Worm (Caenorhabditis elegans) whole organism, young adult: ENCODE results near the gene C48D1.9.

Experiments
- B0336.3 ChIP-seq: fragments of 200-800 bp; sonication (Bioruptor generic); IDR thresholded peaks from 2 replicates; pipeline ENCODE4 v1.3.6; 2022; ENCODE audit warnings: missing genetic modification characterization, missing compliant biosample characterization
- C06A6.2 ChIP-seq: fragments of 200-800 bp; sonication (Bioruptor generic); conservative IDR thresholded peaks from 2 replicates; pipeline ENCODE4 v1.3.6; 2022; ENCODE audit warnings: missing genetic modification characterization, missing compliant biosample characterization
- C17E4.6 ChIP-seq: fragments of 200-800 bp; sonication (Bioruptor generic); IDR thresholded peaks from 2 replicates; pipeline ENCODE4 v1.3.6; 2022; ENCODE audit warnings: missing genetic modification reagents, missing genetic modification characterization, missing compliant biosample characterization
- D2030.7 ChIP-seq: fragments of 200-800 bp; sonication (Bioruptor generic); IDR thresholded peaks from 2 replicates; pipeline ENCODE4 v1.3.6; 2022; ENCODE audit warnings: missing genetic modification reagents, missing genetic modification characterization, missing compliant biosample characterization
- F49E8.2 ChIP-seq: sonication (generic microtip); optimal IDR thresholded peaks from 3 replicates; lab custom pipeline; 2017; ENCODE audit warnings: missing genetic modification characterization, mild to moderate bottlenecking, missing compliant biosample characterization, antibody characterized with exemption, moderate library complexity; ENCODE audit not compliant: insufficient read depth
- F57C9.4 ChIP-seq: sonication (generic microtip); optimal IDR thresholded peaks from 2 replicates; lab custom pipeline; 2017; ENCODE audit warnings: mild to moderate bottlenecking, missing genetic modification characterization, missing compliant biosample characterization
- Y53G8AR.9 ChIP-seq: fragments of 200-800 bp; sonication (Bioruptor generic); conservative IDR thresholded peaks from 2 replicates; pipeline ENCODE4 v1.3.6; 2022; ENCODE audit warnings: missing genetic modification reagents, missing genetic modification characterization, missing compliant biosample characterization
- aptf-3 ChIP-seq: fragments of 200-800 bp; sonication (Bioruptor generic); IDR thresholded peaks from 2 replicates; pipeline ENCODE4 v1.3.6; 2022; ENCODE audit warnings: missing genetic modification characterization, missing compliant biosample characterization
- atf-7 ChIP-seq: sonication (generic microtip); optimal IDR thresholded peaks from 2 replicates; lab custom pipeline; 2017; ENCODE audit warnings: mild to moderate bottlenecking, missing genetic modification characterization, missing compliant biosample characterization
- attf-3 ChIP-seq: fragments of 200-800 bp; sonication (Bioruptor generic); conservative IDR thresholded peaks from 2 replicates; pipeline ENCODE4 v1.3.6; 2022; ENCODE audit warnings: missing genetic modification reagents, missing genetic modification characterization, missing compliant biosample characterization
- bed-1 ChIP-seq: fragments of 200-800 bp; sonication (Bioruptor generic); IDR thresholded peaks from 2 replicates; pipeline ENCODE4 v1.3.6; 2022; ENCODE audit warnings: missing genetic modification reagents, missing genetic modification characterization, missing compliant biosample characterization
- bed-2 ChIP-seq: fragments of 200-800 bp; sonication (Bioruptor generic); IDR thresholded peaks from 2 replicates; pipeline ENCODE4 v1.3.6; 2022; ENCODE audit warnings: missing genetic modification reagents, missing genetic modification characterization, missing compliant biosample characterization
- ceh-91 ChIP-seq: fragments of 200-800 bp; sonication (Bioruptor generic); IDR thresholded peaks from 2 replicates; pipeline ENCODE4 v1.3.6; 2022; ENCODE audit warnings: missing genetic modification reagents, missing genetic modification characterization, missing compliant biosample characterization
- chd-7 ChIP-seq: sonication (generic microtip); optimal IDR thresholded peaks from 2 replicates; lab custom pipeline; 2016; ENCODE audit warnings: mild to moderate bottlenecking, missing genetic modification characterization, moderate library complexity, missing compliant biosample characterization
- egl-18 ChIP-seq: fragments of 200-800 bp; sonication (Bioruptor generic); IDR thresholded peaks from 2 replicates; pipeline ENCODE4 v1.3.6; 2022; ENCODE audit warnings: missing genetic modification reagents, missing genetic modification characterization, missing compliant biosample characterization
- ekl-4 ChIP-seq: fragments of 200-800 bp; sonication (Bioruptor generic); IDR thresholded peaks from 2 replicates; pipeline ENCODE4 v1.3.6; 2022; ENCODE audit warnings: missing genetic modification reagents, missing genetic modification characterization, missing compliant biosample characterization
- fkh-3 ChIP-seq: sonication (generic microtip); optimal IDR thresholded peaks from 2 replicates; lab custom pipeline; 2016; ENCODE audit warnings: mild to moderate bottlenecking, missing genetic modification characterization, missing compliant biosample characterization
- gei-17 ChIP-seq: fragments of 200-800 bp; sonication (Bioruptor generic); optimal IDR thresholded peaks from 2 replicates; lab custom pipeline; 2018; ENCODE audit warnings: mild to moderate bottlenecking, missing genetic modification characterization, missing compliant biosample characterization
- hmg-20 ChIP-seq: fragments of 200-800 bp; sonication (Bioruptor generic); IDR thresholded peaks from 2 replicates; pipeline ENCODE4 v1.3.6; 2022; ENCODE audit warnings: missing genetic modification reagents, missing genetic modification characterization, missing compliant biosample characterization
- hrde-1 ChIP-seq: sonication (generic microtip); optimal IDR thresholded peaks from 2 replicates; lab custom pipeline; 2016; ENCODE audit warnings: missing genetic modification characterization, mild to moderate bottlenecking, missing compliant biosample characterization, moderate library complexity, missing genotype, missing genetic modification reagents, borderline replicate concordance
- hsf-1 ChIP-seq: fragments of 200-800 bp; sonication (Bioruptor generic); IDR thresholded peaks from 2 replicates; pipeline ENCODE4 v1.3.6; 2022; ENCODE audit warnings: missing genetic modification reagents, missing genetic modification characterization, missing compliant biosample characterization
- let-526 ChIP-seq: fragments of 200-800 bp; sonication (Bioruptor generic); IDR thresholded peaks from 2 replicates; pipeline ENCODE4 v1.3.6; 2022; ENCODE audit warnings: missing genetic modification reagents, missing genetic modification characterization, missing compliant biosample characterization
- let-607 ChIP-seq, 2 experiments: fragments of 200-800 bp in 1 of 2; sonication (Bioruptor generic) in 1 of 2; sonication (generic microtip) in 1 of 2; optimal IDR thresholded peaks; 2 replicates each; lab custom pipeline; 2016 to 2018; ENCODE audit warnings: mild to moderate bottlenecking in 2 of 2, missing compliant biosample characterization in 2 of 2, missing genetic modification characterization in 2 of 2, moderate library complexity in 2 of 2, missing genotype in 1 of 2
- lin-35 ChIP-seq, 3 experiments: fragments of 150-350 bp in 2 of 3; sonication (generic microtip) in 1 of 3; optimal IDR thresholded peaks; 2 replicates each; lab custom pipeline; 2014 to 2018; ENCODE audit warnings: missing biosample characterization in 3 of 3, missing genetic modification characterization in 3 of 3, missing genetic modification reagents in 3 of 3
- lin-54 ChIP-seq: fragments of 200-800 bp; sonication (Bioruptor generic); optimal IDR thresholded peaks from 2 replicates; lab custom pipeline; 2018; ENCODE audit warnings: mild to moderate bottlenecking, missing genetic modification characterization, missing compliant biosample characterization
- lsy-27 ChIP-seq: sonication (generic microtip); optimal IDR thresholded peaks from 2 replicates; lab custom pipeline; 2017; ENCODE audit warnings: missing genetic modification characterization, mild to moderate bottlenecking, missing compliant biosample characterization, antibody characterized with exemption, missing genotype, borderline replicate concordance; ENCODE audit not compliant: insufficient read depth
- madf-6 ChIP-seq: fragments of 200-800 bp; sonication (Bioruptor generic); IDR thresholded peaks from 2 replicates; pipeline ENCODE4 v1.3.6; 2022; ENCODE audit warnings: missing genetic modification reagents, missing genetic modification characterization, missing compliant biosample characterization
- madf-8 ChIP-seq: fragments of 200-800 bp; sonication (Bioruptor generic); conservative IDR thresholded peaks from 2 replicates; pipeline ENCODE4 v1.3.6; 2022; ENCODE audit warnings: missing genetic modification reagents, missing genetic modification characterization, missing compliant biosample characterization
- mel-28 ChIP-seq: sonication (generic microtip); optimal IDR thresholded peaks from 2 replicates; lab custom pipeline; 2016; ENCODE audit warnings: borderline replicate concordance, mild to moderate bottlenecking, missing genetic modification characterization, missing compliant biosample characterization
- nhr-120 ChIP-seq: fragments of 200-800 bp; sonication (Bioruptor generic); IDR thresholded peaks from 2 replicates; pipeline ENCODE4 v1.3.6; 2022; ENCODE audit warnings: missing genetic modification characterization, missing compliant biosample characterization
- nhr-80 ChIP-seq: sonication (generic microtip); optimal IDR thresholded peaks from 2 replicates; lab custom pipeline; 2016; ENCODE audit warnings: missing genetic modification characterization, missing compliant biosample characterization
- repo-1 ChIP-seq: sonication (generic microtip); optimal IDR thresholded peaks from 2 replicates; lab custom pipeline; 2017; ENCODE audit warnings: mild to moderate bottlenecking, missing genetic modification characterization, missing compliant biosample characterization
- sdz-38 ChIP-seq: sonication (generic microtip); optimal IDR thresholded peaks from 2 replicates; lab custom pipeline; 2016; ENCODE audit warnings: missing genotype, missing genetic modification characterization, missing compliant biosample characterization
- snpc-1.3 ChIP-seq: sonication (generic microtip); optimal IDR thresholded peaks from 2 replicates; lab custom pipeline; 2017; ENCODE audit warnings: missing genetic modification characterization, mild to moderate bottlenecking, missing compliant biosample characterization, antibody characterized with exemption, moderate library complexity, missing genotype, missing genetic modification reagents; ENCODE audit not compliant: insufficient read depth
- snpc-4 ChIP-seq, 5 experiments: fragments of 150-350 bp in 1 of 5; sonication (generic microtip) in 4 of 5; optimal IDR thresholded peaks; 2 replicates each; lab custom pipeline; 2014 to 2018; ENCODE audit warnings: missing genetic modification characterization in 5 of 5, missing biosample characterization in 3 of 5, antibody characterized with exemption in 2 of 5, mild to moderate bottlenecking in 2 of 5, missing compliant biosample characterization in 2 of 5, missing genotype in 2 of 5, moderate library complexity in 2 of 5, missing genetic modification reagents in 1 of 5
- tbp1 ChIP-seq: fragments of 200-800 bp; sonication (Bioruptor generic); optimal IDR thresholded peaks from 2 replicates; lab custom pipeline; 2018; ENCODE audit warnings: mild to moderate bottlenecking, missing genetic modification characterization, missing compliant biosample characterization
- tbx-9 ChIP-seq: sonication (generic microtip); optimal IDR thresholded peaks from 2 replicates; lab custom pipeline; 2016; ENCODE audit warnings: borderline replicate concordance, missing genetic modification characterization, inconsistent platforms, missing compliant biosample characterization
- tlf-1 ChIP-seq: fragments of 200-800 bp; sonication (Bioruptor generic); optimal IDR thresholded peaks from 2 replicates; lab custom pipeline; 2018; ENCODE audit warnings: mild to moderate bottlenecking, missing genetic modification characterization, missing compliant biosample characterization
- unc-130 ChIP-seq: sonication (generic microtip); optimal IDR thresholded peaks from 2 replicates; lab custom pipeline; 2016; ENCODE audit warnings: missing genetic modification reagents, missing genetic modification characterization, missing compliant biosample characterization
- xnd-1 ChIP-seq: sonication (generic microtip); optimal IDR thresholded peaks from 2 replicates; lab custom pipeline; 2016; ENCODE audit warnings: missing genotype, missing genetic modification reagents, missing genetic modification characterization, missing compliant biosample characterization
- zfh-2 ChIP-seq: fragments of 200-800 bp; sonication (Bioruptor generic); conservative IDR thresholded peaks from 2 replicates; pipeline ENCODE4 v1.3.6; 2022; ENCODE audit warnings: missing genetic modification reagents, missing genetic modification characterization, missing compliant biosample characterization
- ztf-25 ChIP-seq: fragments of 200-800 bp; sonication (Bioruptor generic); IDR thresholded peaks from 2 replicates; pipeline ENCODE4 v1.3.6; 2022; ENCODE audit warnings: missing genetic modification reagents, missing genetic modification characterization, missing compliant biosample characterization
- ztf-3 ChIP-seq: fragments of 200-800 bp; sonication (Bioruptor generic); optimal IDR thresholded peaks from 2 replicates; lab custom pipeline; 2018; ENCODE audit warnings: mild to moderate bottlenecking, missing genetic modification characterization, missing compliant biosample characterization

Gene C48D1.9

DNA sequence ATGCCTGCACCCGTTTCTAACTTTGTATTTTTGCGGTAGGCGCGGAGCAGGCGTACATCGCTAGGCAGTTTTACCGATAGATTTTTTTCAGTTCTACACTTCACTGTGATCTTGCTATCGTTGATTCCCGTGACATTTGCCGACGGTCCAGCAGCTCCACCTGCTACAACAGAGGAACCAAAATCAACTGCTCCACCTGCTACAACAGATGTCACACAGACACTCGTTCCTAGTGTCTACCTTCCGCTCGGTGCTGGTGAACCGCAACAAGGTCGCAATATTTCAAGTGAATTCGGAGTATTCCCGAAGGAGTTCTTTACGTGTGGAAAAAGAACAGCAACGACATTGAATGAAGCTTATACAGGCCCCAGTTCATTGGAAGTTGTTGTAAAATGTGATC lies 19.4 kb downstream of the C48D1.9 start:
- TF ChIP-seq F57C9.4 (tag; lab: Kevin White, UChicago) (no peak), F49E8.2 (tag; lab: Kevin White, UChicago) (no peak), lsy-27 (tag; lab: Kevin White, UChicago) (no peak), let-526 (no peak), lin-54 (GFP tag; lab: Kevin White, UChicago) (no peak), C06A6.2 (GFP tag; lab: Robert Waterston, UW) (no peak), B0336.3 (GFP tag; lab: Robert Waterston, UW) (no peak), tlf-1 (GFP tag; lab: Kevin White, UChicago) (no peak), sdz-38 (tag; lab: Kevin White, UChicago) (no peak), ztf-3 (GFP tag; lab: Kevin White, UChicago) (no peak), snpc-4 (GFP tag; optimal IDR thresholded peaks at IDR 0.05; lab: Kevin White, UChicago) (no peak), snpc-4 (tag; optimal IDR thresholded peaks at IDR 0.05; lab: Kevin White, UChicago) (no peak), hsf-1 (no peak), mel-28 (tag; lab: Kevin White, UChicago) (no peak), chd-7 (tag; lab: Kevin White, UChicago) (no peak), aptf-3 (GFP tag; lab: Robert Waterston, UW) (no peak), fkh-3 (tag; lab: Kevin White, UChicago) (no peak), bed-1 (GFP tag; lab: Robert Waterston, UW) (no peak)

DNA sequence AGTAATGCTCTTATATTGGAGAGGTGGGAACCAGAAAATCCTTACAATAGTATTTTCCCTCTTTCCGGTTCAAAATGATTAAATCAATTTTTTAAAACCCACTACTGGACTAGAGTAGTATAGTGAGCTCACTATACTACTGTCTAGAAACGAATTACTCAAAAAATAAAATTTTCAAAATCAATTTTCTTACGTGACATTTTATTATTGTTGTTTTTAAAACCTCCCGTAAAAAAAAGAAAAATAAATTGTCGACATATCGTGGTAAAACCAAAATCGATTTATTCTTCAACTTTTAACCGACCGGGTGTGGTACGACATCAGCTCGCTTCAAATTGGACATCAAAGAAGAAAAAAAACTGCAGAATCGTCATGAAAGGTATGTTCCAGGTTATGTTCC lies 20.0 kb downstream of the C48D1.9 start, which contains the start of gene F58D2.2:
Gene F58D2.2, plus strand, starts transcription at position 301 of the 400 bp plus-strand sequence.
- TF ChIP-seq zfh-2 (GFP tag; lab: Robert Waterston, UW) (no peak), let-607 (tag; optimal IDR thresholded peaks at IDR 0.05; lab: Kevin White, UChicago) (no peak), atf-7 (tag; lab: Kevin White, UChicago) (no peak), lin-35 (GFP tag; optimal IDR thresholded peaks at IDR 0.05; lab: Kevin White, UChicago) (no peak), bed-2 (GFP tag; lab: Robert Waterston, UW) (no peak), D2030.7 (GFP tag; lab: Robert Waterston, UW) (no peak), nhr-120 (no peak), tbp1 (GFP tag; lab: Kevin White, UChicago) (no peak), snpc-1.3 (no peak), ztf-25 (GFP tag; lab: Robert Waterston, UW) (no peak), hrde-1 (tag; lab: Kevin White, UChicago) (no peak), attf-3 (GFP tag; lab: Robert Waterston, UW) (no peak), ekl-4 (GFP tag; lab: Robert Waterston, UW) (no peak), C17E4.6 (no peak), mel-28 (tag; lab: Kevin White, UChicago) (no peak), hmg-20 (GFP tag; lab: Robert Waterston, UW) (no peak), madf-8 (GFP tag; lab: Robert Waterston, UW) (no peak)

DNA sequence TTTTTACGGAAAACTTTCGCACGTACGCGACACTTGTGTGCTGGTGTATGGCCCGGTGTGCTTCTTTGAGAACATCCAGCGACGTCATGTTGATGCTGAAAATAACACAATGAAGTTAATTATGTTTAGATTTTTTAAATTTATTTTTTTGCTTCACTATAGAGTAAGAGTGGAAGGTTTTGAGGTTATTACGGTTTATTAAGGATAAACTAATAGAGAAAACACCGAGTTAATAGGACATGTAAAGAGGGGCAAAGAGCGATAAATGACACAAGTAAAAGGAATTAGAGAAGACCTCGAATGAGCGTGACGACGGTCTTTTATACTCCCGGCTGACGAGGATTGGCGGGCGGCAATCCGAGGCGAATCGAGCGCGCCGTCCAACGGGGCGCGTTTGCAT lies 20.5 kb downstream of the C48D1.9 start, which contains the start of gene F58D2.4:
Gene F58D2.4, minus strand, starts transcription at position 101 of the 400 bp plus-strand sequence.
- TF ChIP-seq gei-17 (GFP tag; lab: Kevin White, UChicago) (no peak), ekl-4 (GFP tag; lab: Robert Waterston, UW) (no peak), Y53G8AR.9 (GFP tag; lab: Robert Waterston, UW) (no peak), egl-18 (no peak), nhr-80 (tag; lab: Kevin White, UChicago) (no peak), madf-6 (no peak), repo-1 (no peak), unc-130 (GFP tag; lab: Kevin White, UChicago) (no peak), tbx-9 (tag; lab: Kevin White, UChicago) (no peak), ceh-91 (GFP tag; lab: Robert Waterston, UW) (no peak), xnd-1 (no peak), fkh-3 (tag; lab: Kevin White, UChicago) (no peak), nhr-120 (no peak), hrde-1 (tag; lab: Kevin White, UChicago) (no peak)
